Fruit fly (Drosophila melanogaster) whole organism, embryonic: ENCODE measurements around the gene CG15543.
A peak's percentile ranks its signal among the peaks of the same experiment; 100 is the strongest.

ENCODE experiments used
- CG10209 ChIP-seq: fragments of 200-800 bp; sonication (Bioruptor generic); optimal IDR thresholded peaks from 3 replicates; lab custom pipeline; 2017; ENCODE audit warnings: missing biosample characterization, mild to moderate bottlenecking, missing genetic modification characterization, missing genetic modification reagents
- CG10431 ChIP-seq: fragments of 200-800 bp; sonication (Bioruptor generic); optimal IDR thresholded peaks from 3 replicates; lab custom pipeline; 2018; ENCODE audit warnings: missing biosample characterization, mild to moderate bottlenecking, missing genetic modification characterization
- CG10654 ChIP-seq: fragments of 200-800 bp; sonication (Bioruptor generic); optimal IDR thresholded peaks from 2 replicates; lab custom pipeline; 2016; ENCODE audit warnings: missing biosample characterization, missing genetic modification characterization
- CG11093 ChIP-seq: fragments of 200-800 bp; sonication (Bioruptor generic); IDR thresholded peaks from 3 replicates; pipeline ENCODE4 v1.3.6; 2022; ENCODE audit warnings: missing biosample characterization, missing genetic modification characterization
- CG5953 ChIP-seq: fragments of 200-800 bp; sonication (Bioruptor generic); IDR thresholded peaks from 2 replicates; pipeline ENCODE4 v1.3.6; 2022; ENCODE audit warnings: missing biosample characterization, missing genetic modification characterization
- Gug ChIP-seq: fragments of 200-800 bp; sonication (Bioruptor generic); IDR thresholded peaks from 4 replicates; pipeline ENCODE4 v1.3.6; 2022; ENCODE audit warnings: missing biosample characterization, missing genetic modification characterization
- Meics ChIP-seq: fragments of 200-800 bp; sonication (Bioruptor generic); optimal IDR thresholded peaks from 2 replicates; lab custom pipeline; 2017; ENCODE audit warnings: missing biosample characterization, mild to moderate bottlenecking, missing genetic modification characterization
- da ChIP-seq: fragments of 200-800 bp; sonication (Bioruptor generic); optimal IDR thresholded peaks from 2 replicates; lab custom pipeline; 2016; ENCODE audit warnings: missing biosample characterization, missing genetic modification characterization
- dysf ChIP-seq: fragments of 200-800 bp; sonication (Bioruptor generic); IDR thresholded peaks from 3 replicates; pipeline ENCODE4 v1.3.6; 2022; ENCODE audit warnings: missing biosample characterization, missing genetic modification characterization
- eyg ChIP-seq: fragments of 200-800 bp; sonication (Bioruptor generic); optimal IDR thresholded peaks from 3 replicates; lab custom pipeline; 2016; ENCODE audit warnings: missing biosample characterization, missing genetic modification characterization
- gcm2 ChIP-seq: fragments of 200-800 bp; sonication (Bioruptor generic); optimal IDR thresholded peaks from 2 replicates; lab custom pipeline; 2016; ENCODE audit warnings: missing biosample characterization, missing genetic modification characterization
- gt ChIP-seq: fragments of 200-800 bp; sonication (Bioruptor generic); IDR thresholded peaks from 2 replicates; pipeline ENCODE4 v1.3.6; 2022; ENCODE audit warnings: missing biosample characterization, missing genetic modification characterization
- nerfin-2 ChIP-seq: fragments of 200-800 bp; sonication (Bioruptor generic); IDR thresholded peaks from 2 replicates; pipeline ENCODE4 v1.3.6; 2022; ENCODE audit warnings: missing biosample characterization, missing genetic modification characterization; ENCODE audit not compliant: partially characterized antibody
- shn ChIP-seq: fragments of 200-800 bp; sonication (Bioruptor generic); optimal IDR thresholded peaks from 3 replicates; lab custom pipeline; 2016; ENCODE audit warnings: missing biosample characterization, missing genetic modification characterization

DNA sequence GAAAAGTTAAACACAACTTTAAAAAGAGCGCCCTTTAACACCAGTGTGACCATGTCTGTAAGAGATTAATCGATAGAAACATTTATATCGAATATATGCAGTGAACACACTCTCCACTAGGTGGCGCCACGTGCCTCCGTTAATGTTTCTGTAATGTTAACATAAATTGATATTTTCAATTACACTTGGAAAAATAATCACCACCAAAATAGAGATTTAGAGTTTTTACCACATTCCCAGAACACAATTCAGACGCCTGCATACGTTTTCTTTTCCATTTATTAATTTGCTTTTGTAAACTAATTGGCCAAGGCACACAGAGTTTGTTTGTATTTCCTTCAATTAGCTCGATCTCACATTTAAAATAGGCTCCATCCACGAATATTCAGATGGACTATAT, 46.7 kb downstream of the CG15543 start:
- TF ChIP-seq da, result no peak
- no peak for TF ChIP-seq CG11093 (GFP tag; lab: Robert Waterston, UW)
- no peak for TF ChIP-seq CG10654
- TF ChIP-seq CG10431 (GFP tag; lab: Kevin White, UChicago), result no peak
- TF ChIP-seq gt, result no peak
- no peak for TF ChIP-seq shn
- TF ChIP-seq CG10209 (GFP tag; lab: Kevin White, UChicago), result no peak
- TF ChIP-seq gcm2, result no peak
- peak; percentile 48; the same call in 3 of the 4 replicates for TF ChIP-seq Gug (GFP tag; lab: Robert Waterston, UW)
- no peak for TF ChIP-seq eyg (GFP tag; lab: Kevin White, UChicago)
- TF ChIP-seq dysf (GFP tag; lab: Robert Waterston, UW), result peak; percentile 79
- TF ChIP-seq CG5953, result peak; percentile 83
- no peak for TF ChIP-seq nerfin-2 (GFP tag; lab: Robert Waterston, UW)
- TF ChIP-seq Meics, result no peak
